Fruit fly (Drosophila melanogaster) whole organism, embryonic: Measurements from ENCODE around the gene CG13471.

Experiments
- B-H1 ChIP-seq: fragments of 200-800 bp; sonication (Bioruptor generic); IDR thresholded peaks from 3 replicates; pipeline ENCODE4 v1.3.6; 2022; ENCODE audit warnings: missing biosample characterization, missing genetic modification characterization
- CG10543 ChIP-seq: fragments of 200-800 bp; sonication (Bioruptor generic); optimal IDR thresholded peaks from 3 replicates; lab custom pipeline; 2017; ENCODE audit warnings: missing biosample characterization, mild to moderate bottlenecking, missing genetic modification characterization, moderate library complexity
- CG10979 ChIP-seq: fragments of 200-800 bp; sonication (Bioruptor generic); optimal IDR thresholded peaks from 2 replicates; lab custom pipeline; 2018; ENCODE audit warnings: missing biosample characterization, mild to moderate bottlenecking, missing genetic modification characterization, moderate library complexity
- CG11695 ChIP-seq: fragments of 200-800 bp; sonication (Bioruptor generic); IDR thresholded peaks from 3 replicates; pipeline ENCODE4 v1.3.6; 2022; ENCODE audit warnings: missing biosample characterization, missing genetic modification characterization
- CG12104 ChIP-seq: fragments of 200-800 bp; sonication (Bioruptor generic); optimal IDR thresholded peaks from 3 replicates; lab custom pipeline; 2016; ENCODE audit warnings: missing biosample characterization, missing genetic modification characterization
- CG13287 ChIP-seq: fragments of 200-800 bp; sonication (Bioruptor generic); IDR thresholded peaks from 2 replicates; pipeline ENCODE4 v1.3.6; 2022; ENCODE audit warnings: missing biosample characterization, missing genetic modification characterization; ENCODE audit not compliant: partially characterized antibody
- CG14441 ChIP-seq: fragments of 200-800 bp; sonication (Bioruptor generic); IDR thresholded peaks from 2 replicates; pipeline ENCODE4 v1.3.6; 2022; ENCODE audit warnings: missing biosample characterization, missing genetic modification characterization
- CG14710 ChIP-seq: fragments of 200-800 bp; sonication (Bioruptor generic); optimal IDR thresholded peaks from 3 replicates; lab custom pipeline; 2019; ENCODE audit warnings: missing biosample characterization, mild to moderate bottlenecking, missing genetic modification characterization, moderate library complexity
- CG14860 ChIP-seq: fragments of 200-800 bp; sonication (Bioruptor generic); IDR thresholded peaks from 3 replicates; pipeline ENCODE4 v1.3.6; 2022; ENCODE audit warnings: missing biosample characterization, missing genetic modification characterization; ENCODE audit not compliant: partially characterized antibody
- CG15073 ChIP-seq: fragments of 200-800 bp; sonication (Bioruptor generic); optimal IDR thresholded peaks from 2 replicates; lab custom pipeline; 2016; ENCODE audit warnings: missing biosample characterization, missing genetic modification characterization
- CG16779 ChIP-seq: fragments of 200-800 bp; sonication (Bioruptor generic); IDR thresholded peaks from 2 replicates; pipeline ENCODE4 v1.3.6; 2022; ENCODE audit warnings: missing biosample characterization, missing genetic modification characterization
- CG16813 ChIP-seq: fragments of 200-800 bp; sonication (Bioruptor generic); IDR thresholded peaks from 3 replicates; pipeline ENCODE4 v1.3.6; 2022; ENCODE audit warnings: missing biosample characterization, missing genetic modification characterization; ENCODE audit not compliant: partially characterized antibody
- CG17912 ChIP-seq: fragments of 200-800 bp; sonication (Bioruptor generic); optimal IDR thresholded peaks from 2 replicates; lab custom pipeline; 2018; ENCODE audit warnings: missing biosample characterization, mild to moderate bottlenecking, missing genetic modification characterization
- CG2129 ChIP-seq: fragments of 200-800 bp; sonication (Bioruptor generic); IDR thresholded peaks from 2 replicates; pipeline ENCODE4 v1.3.6; 2022; ENCODE audit warnings: missing biosample characterization, missing genetic modification characterization; ENCODE audit not compliant: partially characterized antibody
- CG2199 ChIP-seq: fragments of 200-800 bp; sonication (Bioruptor generic); IDR thresholded peaks from 3 replicates; pipeline ENCODE4 v1.3.6; 2022; ENCODE audit warnings: missing biosample characterization, missing genetic modification characterization
- CG3281 ChIP-seq: fragments of 200-800 bp; sonication (Bioruptor generic); optimal IDR thresholded peaks from 3 replicates; lab custom pipeline; 2017; ENCODE audit warnings: missing biosample characterization, mild to moderate bottlenecking, missing genetic modification characterization
- CG8089 ChIP-seq: fragments of 200-800 bp; sonication (Bioruptor generic); optimal IDR thresholded peaks from 3 replicates; lab custom pipeline; 2016; ENCODE audit warnings: missing biosample characterization, missing genetic modification characterization
- CG9437 ChIP-seq: fragments of 200-800 bp; sonication (Bioruptor generic); optimal IDR thresholded peaks from 2 replicates; lab custom pipeline; 2018; ENCODE audit warnings: missing biosample characterization, mild to moderate bottlenecking, missing genetic modification characterization
- CoRest ChIP-seq: fragments of 200-800 bp; sonication (Bioruptor generic); optimal IDR thresholded peaks from 3 replicates; lab custom pipeline; 2018; ENCODE audit warnings: missing biosample characterization, mild to moderate bottlenecking, missing genetic modification characterization, moderate library complexity
- Dbx ChIP-seq: fragments of 200-800 bp; sonication (Bioruptor generic); IDR thresholded peaks from 3 replicates; pipeline ENCODE4 v1.3.6; 2022; ENCODE audit warnings: missing biosample characterization, missing genetic modification characterization
- ERR ChIP-seq: fragments of 200-800 bp; sonication (Bioruptor generic); optimal IDR thresholded peaks from 2 replicates; lab custom pipeline; 2016; ENCODE audit warnings: missing biosample characterization, missing genetic modification characterization
- HmgZ ChIP-seq: fragments of 200-800 bp; sonication (Bioruptor generic); optimal IDR thresholded peaks from 2 replicates; lab custom pipeline; 2018; ENCODE audit warnings: missing biosample characterization, mild to moderate bottlenecking, missing genetic modification characterization
- Hsf ChIP-seq: fragments of 200-800 bp; sonication (Bioruptor generic); optimal IDR thresholded peaks from 3 replicates; lab custom pipeline; 2016; ENCODE audit warnings: missing biosample characterization, missing genetic modification characterization
- Mrtf ChIP-seq: fragments of 200-800 bp; sonication (Bioruptor generic); IDR thresholded peaks from 3 replicates; pipeline ENCODE4 v1.3.6; 2022; ENCODE audit warnings: missing biosample characterization, missing genetic modification characterization
- Ptx1 ChIP-seq: fragments of 200-800 bp; sonication (Bioruptor generic); IDR thresholded peaks from 2 replicates; pipeline ENCODE4 v1.3.6; 2022; ENCODE audit warnings: missing biosample characterization, missing genetic modification characterization
- Side ChIP-seq: fragments of 200-800 bp; sonication (Bioruptor generic); optimal IDR thresholded peaks from 2 replicates; lab custom pipeline; 2016; ENCODE audit warnings: missing biosample characterization, missing genetic modification characterization
- Trl ChIP-seq, 3 experiments: fragments of >200 bp in 2 of 3; fragments of 200-800 bp in 1 of 3; sonication (Bioruptor generic) in 1 of 3; optimal IDR thresholded peaks; 2 replicates in 1 of 3; 3 replicates in 2 of 3; lab custom pipeline; 2016 to 2017; ENCODE audit warnings: missing biosample characterization in 1 of 3, missing genetic modification characterization in 1 of 3
- ash1 ChIP-seq: fragments of 200-800 bp; sonication (Bioruptor generic); optimal IDR thresholded peaks from 2 replicates; lab custom pipeline; 2018; ENCODE audit warnings: missing biosample characterization, mild to moderate bottlenecking, missing genetic modification characterization
- chif ChIP-seq, 2 experiments: fragments of 200-800 bp; sonication (Bioruptor generic); optimal IDR thresholded peaks; 3 replicates each; lab custom pipeline; 2016; ENCODE audit warnings: missing biosample characterization in 2 of 2, missing genetic modification characterization in 2 of 2
- eve ChIP-seq, 2 experiments: fragments of >200 bp; optimal IDR thresholded peaks; 2 replicates each; lab custom pipeline; 2017; ENCODE audit warnings: missing biosample characterization in 2 of 2, missing genetic modification characterization in 2 of 2
- exex ChIP-seq: fragments of 200-800 bp; sonication (Bioruptor generic); optimal IDR thresholded peaks from 4 replicates; lab custom pipeline; 2018; ENCODE audit warnings: missing biosample characterization, mild to moderate bottlenecking, missing genetic modification characterization, moderate library complexity
- fd64A ChIP-seq: fragments of 200-800 bp; sonication (Bioruptor generic); optimal IDR thresholded peaks from 3 replicates; lab custom pipeline; 2018; ENCODE audit warnings: missing biosample characterization, mild to moderate bottlenecking, missing genetic modification characterization
- fd96Cb ChIP-seq: fragments of 200-800 bp; sonication (Bioruptor generic); optimal IDR thresholded peaks from 2 replicates; lab custom pipeline; 2018; ENCODE audit warnings: missing biosample characterization, mild to moderate bottlenecking, missing genetic modification characterization, moderate library complexity
- hb ChIP-seq: fragments of 200-800 bp; sonication (Bioruptor generic); IDR thresholded peaks from 3 replicates; pipeline ENCODE4 v1.3.6; 2022; ENCODE audit warnings: missing biosample characterization, missing genetic modification characterization; ENCODE audit not compliant: partially characterized antibody
- kni ChIP-seq: fragments of 200-800 bp; sonication (Bioruptor generic); optimal IDR thresholded peaks from 3 replicates; lab custom pipeline; 2017; ENCODE audit warnings: mild to moderate bottlenecking, missing biosample characterization, missing genetic modification reagents, missing genetic modification characterization
- nerfin-1 ChIP-seq: fragments of 200-800 bp; sonication (Bioruptor generic); optimal IDR thresholded peaks from 3 replicates; lab custom pipeline; 2019; ENCODE audit warnings: missing biosample characterization, mild to moderate bottlenecking, missing genetic modification characterization, moderate library complexity
- nom ChIP-seq: fragments of 200-800 bp; sonication (Bioruptor generic); optimal IDR thresholded peaks from 2 replicates; lab custom pipeline; 2017; ENCODE audit warnings: missing biosample characterization, missing genetic modification characterization, mild to moderate bottlenecking, moderate library complexity, missing genetic modification reagents
- pros ChIP-seq: fragments of 200-800 bp; sonication (Bioruptor generic); optimal IDR thresholded peaks from 3 replicates; lab custom pipeline; 2019; ENCODE audit warnings: missing biosample characterization, mild to moderate bottlenecking, missing genetic modification characterization, moderate library complexity
- sc ChIP-seq, 3 experiments: fragments of >200 bp in 2 of 3; fragments of 200-800 bp in 1 of 3; sonication (Bioruptor generic) in 1 of 3; optimal IDR thresholded peaks; 2 replicates in 2 of 3; 3 replicates in 1 of 3; lab custom pipeline; 2017; ENCODE audit warnings: mild to moderate bottlenecking in 1 of 3, missing biosample characterization in 1 of 3, missing genetic modification characterization in 1 of 3, missing genetic modification reagents in 1 of 3
- sens ChIP-seq: fragments of 200-800 bp; sonication (Bioruptor generic); peaks from one replicate; lab custom pipeline; 2016; ENCODE audit warnings: missing biosample characterization, missing genetic modification characterization
- sima ChIP-seq: fragments of 200-800 bp; sonication (Bioruptor generic); optimal IDR thresholded peaks from 2 replicates; lab custom pipeline; 2016; ENCODE audit warnings: missing biosample characterization, missing genetic modification characterization
- sug ChIP-seq: fragments of 200-800 bp; optimal IDR thresholded peaks from 2 replicates; lab custom pipeline; 2019; ENCODE audit warnings: missing biosample characterization, mild to moderate bottlenecking, missing genetic modification characterization, moderate library complexity

Gene CG13471

DNA sequence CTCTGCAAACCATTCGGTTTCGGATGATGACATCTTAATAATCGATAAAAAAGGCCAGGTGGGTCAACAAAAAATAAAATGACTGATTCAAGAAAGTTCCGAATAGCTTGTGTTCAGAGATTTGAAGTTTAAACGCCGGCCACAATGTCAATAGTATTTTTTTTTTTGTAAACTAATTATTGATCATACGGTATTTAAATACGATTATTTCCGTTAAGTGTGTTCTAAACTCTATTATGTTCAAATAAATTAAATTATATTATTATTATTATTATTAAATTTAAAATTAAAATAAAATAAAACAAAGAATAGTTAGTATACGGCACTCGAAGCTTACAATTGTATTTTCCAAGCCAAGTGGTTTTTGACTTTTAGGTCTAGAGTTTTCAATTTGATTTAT, at the start of gene CG13471:
TSS of gene CG13471 (minus strand) at position 101 of the 400 bp plus-strand sequence.
- no peak for TF ChIP-seq CG2129

DNA sequence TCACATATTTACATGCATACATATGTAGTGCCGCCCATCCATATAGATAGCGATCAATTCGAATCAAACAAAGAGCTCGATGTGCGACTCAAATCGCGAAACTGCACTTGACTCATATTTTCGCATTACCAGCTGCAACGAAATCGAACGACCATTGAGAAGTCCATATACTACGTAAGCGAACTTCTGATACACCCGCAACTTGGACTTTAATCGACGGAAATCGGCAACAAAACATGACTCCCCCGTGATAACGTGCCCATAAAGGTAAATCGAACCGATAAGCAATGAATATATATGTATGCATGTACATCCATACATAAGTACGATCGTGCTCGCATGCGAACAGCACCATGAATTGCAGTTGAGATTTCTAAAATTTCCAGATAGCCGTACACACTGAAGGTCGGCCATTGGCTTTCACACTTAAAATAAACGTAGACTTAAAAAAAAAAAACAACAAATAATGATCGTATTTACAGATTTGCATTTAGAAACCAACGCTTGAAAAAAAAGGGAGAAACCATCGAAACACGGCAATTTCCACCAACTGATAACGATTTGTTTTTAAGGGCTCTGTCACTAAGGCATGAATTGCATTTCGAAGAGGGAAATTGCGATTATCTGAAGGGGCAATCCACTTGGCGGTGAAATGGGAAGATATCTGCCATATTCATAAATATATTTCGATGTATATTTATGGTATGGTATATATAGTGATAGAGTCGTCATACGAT, 49.5 kb upstream of the CG13471 start:
- TF ChIP-seq nom (GFP tag; lab: Kevin White, UChicago) (peak; percentile 52), CG10543 (GFP tag; lab: Kevin White, UChicago) (peak; percentile 15), CG3281 (GFP tag; lab: Kevin White, UChicago) (no peak), CG14441 (no peak), Dbx (GFP tag; lab: Robert Waterston, UW) (no peak), CG11695 (GFP tag; lab: Robert Waterston, UW) (0 out of 3 replicates have a peak, but pooled peaks have one; percentile 18), fd96Cb (no peak), kni (GFP tag; lab: Kevin White, UChicago) (peak; percentile 46), chif (GFP tag; optimal IDR thresholded peaks at IDR 0.05; lab: Kevin White, UChicago) (no peak), eve (GFP tag; optimal IDR thresholded peaks at IDR 0.05; lab: Kevin White, UChicago) (peak in 1 of 2 experiments; percentile 29), CG16779 (GFP tag; lab: Robert Waterston, UW) (no peak), sens (peak; percentile 41), Hsf (GFP tag; lab: Kevin White, UChicago) (no peak), sug (tag; lab: Kevin White, UChicago) (peak; percentile 59), ERR (GFP tag; lab: Kevin White, UChicago) (peak; percentile 5), Side (GFP tag; lab: Kevin White, UChicago) (no peak), ash1 (GFP tag; lab: Kevin White, UChicago) (no peak)

DNA sequence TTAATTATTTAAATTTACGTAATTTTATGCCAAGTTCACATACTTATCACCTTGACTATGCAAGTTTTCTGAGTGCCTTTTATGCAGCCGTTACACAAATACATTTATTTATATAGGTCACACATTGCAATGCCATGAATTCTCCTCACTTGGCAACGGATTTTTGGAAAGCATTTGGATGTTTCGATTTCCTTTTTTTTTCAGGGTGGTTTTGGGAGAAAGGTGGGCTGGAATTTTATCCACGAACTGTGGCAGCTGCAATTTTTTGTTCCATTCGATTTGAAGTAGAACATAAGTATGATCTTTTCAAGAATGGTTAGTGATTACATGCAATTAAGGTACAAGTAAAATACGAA, 48.5 kb upstream of the CG13471 start:
- TF ChIP-seq CG17912 (GFP tag; lab: Kevin White, UChicago), result no peak
- TF ChIP-seq hb (GFP tag; lab: Robert Waterston, UW), result no peak
- no peak for TF ChIP-seq sima (GFP tag; lab: Kevin White, UChicago)
- 0 out of 3 replicates have a peak, but pooled peaks have one; percentile 15 for TF ChIP-seq CG2199 (GFP tag; lab: Robert Waterston, UW)
- TF ChIP-seq Mrtf, result no peak
- peak; percentile 32 for TF ChIP-seq CoRest
- TF ChIP-seq CG13287 (GFP tag; lab: Robert Waterston, UW), result no peak
- peak; percentile 43 for TF ChIP-seq CG12104
- TF ChIP-seq nerfin-1 (tag; lab: Kevin White, UChicago), result peak; percentile 59
- 0 out of 2 replicates have a peak, but pooled peaks have one; percentile 4 for TF ChIP-seq Ptx1 (GFP tag; lab: Robert Waterston, UW)
- TF ChIP-seq B-H1 (GFP tag; lab: Robert Waterston, UW), result 0 out of 3 replicates have a peak, but pooled peaks have one; percentile 6
- peak; percentile 40 for TF ChIP-seq CG9437 (GFP tag; lab: Kevin White, UChicago)

DNA sequence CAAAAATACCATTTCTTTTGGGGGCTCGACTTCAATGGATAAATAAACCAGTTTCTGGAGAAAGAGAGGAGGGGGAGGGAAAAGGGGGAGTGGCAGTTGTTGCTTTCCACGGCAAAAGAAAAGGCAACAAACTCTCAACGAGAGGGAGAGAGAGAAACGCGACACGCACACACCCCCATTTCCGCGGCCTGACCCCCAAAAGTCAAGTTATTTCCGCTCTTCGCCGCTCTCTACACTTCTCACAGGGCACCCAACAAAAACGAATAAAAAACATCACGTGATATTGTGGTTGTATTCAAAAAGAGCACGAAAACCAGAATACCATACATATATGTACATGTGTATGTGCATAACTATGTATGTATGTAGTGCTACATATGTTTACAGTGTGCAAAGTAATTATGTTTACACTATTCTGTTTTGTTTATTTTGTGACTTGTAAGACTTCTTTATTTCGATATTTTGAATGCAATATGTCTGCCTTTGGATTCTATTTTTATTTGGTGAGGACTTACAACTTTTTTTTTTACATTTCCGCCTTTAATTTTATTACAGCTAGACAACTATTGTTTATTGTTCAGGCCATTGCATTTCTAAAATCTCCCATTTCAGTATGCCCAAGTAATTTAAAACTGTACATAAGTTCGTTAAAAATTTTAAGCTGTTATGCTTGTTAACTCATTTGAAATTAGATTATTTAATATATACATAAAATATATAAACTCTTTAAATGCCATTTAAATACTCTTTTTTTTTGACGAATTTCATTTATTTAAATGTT, 48.0 kb upstream of the CG13471 start:
- TF ChIP-seq Trl (optimal IDR thresholded peaks at IDR 0.05; lab: Kevin White, UChicago) (peak; percentile 91 to 93), Trl (GFP tag; optimal IDR thresholded peaks at IDR 0.05; lab: Kevin White, UChicago) (peak; percentile 59), pros (GFP tag; lab: Kevin White, UChicago) (peak; percentile 99), CG15073 (GFP tag; lab: Kevin White, UChicago) (no peak), CG16813 (GFP tag; lab: Robert Waterston, UW) (no peak), CG10979 (tag; lab: Kevin White, UChicago) (peak; percentile 73), CG14710 (tag; lab: Kevin White, UChicago) (peak; percentile 76), HmgZ (peak; percentile 50), exex (tag; lab: Kevin White, UChicago) (peak; percentile 12), CG14860 (GFP tag; lab: Robert Waterston, UW) (no peak), Hsf (GFP tag; lab: Kevin White, UChicago) (peak; percentile 58), fd64A (peak; percentile 74), sc (optimal IDR thresholded peaks at IDR 0.05; lab: Kevin White, UChicago) (no peak), sc (GFP tag; optimal IDR thresholded peaks at IDR 0.05; lab: Kevin White, UChicago) (peak; percentile 66), CG8089 (GFP tag; lab: Kevin White, UChicago) (no peak)
